Worm (Caenorhabditis elegans): ENCODE data around the gene ssp-36.

DNA sequence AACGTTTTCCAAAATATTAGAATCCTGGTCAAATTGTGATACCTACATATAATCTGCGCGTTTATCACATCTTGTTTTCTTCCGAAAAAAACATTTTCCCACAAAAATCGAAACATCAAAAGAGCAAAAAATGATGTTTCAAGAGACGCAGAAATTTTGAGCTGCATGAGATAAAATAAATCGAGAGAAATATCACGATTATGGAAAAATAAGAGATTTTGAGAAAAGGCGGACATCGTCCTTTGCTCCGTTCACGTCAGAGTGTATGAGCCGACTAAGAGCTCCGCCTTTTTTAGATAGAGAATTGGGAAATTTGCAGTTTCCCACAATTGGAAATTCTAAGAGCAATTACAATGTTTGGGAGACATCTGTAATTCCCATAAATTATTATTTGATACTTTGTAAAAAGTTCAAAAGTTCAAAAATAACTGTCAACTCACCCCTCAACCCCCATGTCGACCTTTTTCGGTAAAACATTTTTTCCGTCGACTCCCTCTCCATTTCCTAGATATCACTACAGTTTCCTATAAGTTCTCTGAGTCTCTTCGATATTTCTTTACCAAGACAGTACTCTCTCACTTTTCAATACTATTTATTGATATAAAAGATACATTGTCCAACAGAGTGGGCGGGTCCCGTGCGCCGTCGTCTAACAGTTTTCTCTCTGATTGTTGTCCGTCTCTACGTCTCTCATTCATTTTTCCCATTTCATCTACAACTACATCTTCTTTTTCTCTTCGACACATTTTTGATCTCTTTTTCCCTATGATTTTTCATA lies 9.3 kb downstream of the ssp-36 start:
- TF ChIP-seq dao-5 (tag; optimal IDR thresholded peaks at IDR 0.05) (no peak), him-1 (tag; optimal IDR thresholded peaks at IDR 0.05) (no peak)
